Worm (Caenorhabditis elegans) whole organism, L4 larva: ENCODE results near the gene nhr-105.

ENCODE experiments used
- ZK546.5 ChIP-seq, 2 experiments: sonication (generic microtip); optimal IDR thresholded peaks; 2 replicates each; lab custom pipeline; 2017; ENCODE audit warnings: missing biosample characterization in 2 of 2, missing genetic modification characterization in 2 of 2
- aly-2 ChIP-seq: sonication (generic microtip); optimal IDR thresholded peaks from 2 replicates; lab custom pipeline; 2018; ENCODE audit warnings: missing biosample characterization, missing genetic modification characterization
- ama-1 ChIP-seq: fragments of 150-350 bp; optimal IDR thresholded peaks from 2 replicates; lab custom pipeline; 2014; ENCODE audit warnings: inconsistent platforms, mixed read lengths
- ceh-82 ChIP-seq: sonication (generic microtip); optimal IDR thresholded peaks from 2 replicates; lab custom pipeline; 2017; ENCODE audit warnings: missing biosample characterization, missing genetic modification characterization
- daf-19 ChIP-seq: fragments of 200-800 bp; sonication (Bioruptor generic); conservative IDR thresholded peaks from 2 replicates; pipeline ENCODE4 v1.3.6; 2022; ENCODE audit warnings: missing genetic modification characterization, missing compliant biosample characterization
- egl-27 ChIP-seq: sonication (generic microtip); optimal IDR thresholded peaks from 3 replicates; lab custom pipeline; 2017; ENCODE audit warnings: missing biosample characterization, missing genetic modification reagents, missing genetic modification characterization
- gei-8 ChIP-seq: fragments of 200-800 bp; sonication (Bioruptor generic); optimal IDR thresholded peaks from 2 replicates; lab custom pipeline; 2018; ENCODE audit warnings: mild to moderate bottlenecking, missing genetic modification characterization, missing compliant biosample characterization
- lin-13 ChIP-seq: fragments of 150-350 bp; optimal IDR thresholded peaks from 2 replicates; lab custom pipeline; 2014; ENCODE audit warnings: missing biosample characterization, missing genetic modification reagents, missing genetic modification characterization
- lin-39 ChIP-seq: fragments of 150-350 bp; optimal IDR thresholded peaks from 2 replicates; lab custom pipeline; 2014; ENCODE audit warnings: missing biosample characterization, missing genetic modification reagents, missing genetic modification characterization
- nhr-76 ChIP-seq: fragments of 150-350 bp; optimal IDR thresholded peaks from 2 replicates; lab custom pipeline; 2014; ENCODE audit warnings: missing biosample characterization, missing genetic modification characterization
- skn-1 ChIP-seq: fragments of 150-350 bp; optimal IDR thresholded peaks from 2 replicates; lab custom pipeline; 2014; ENCODE audit warnings: missing biosample characterization, missing genetic modification characterization
- zag-1 ChIP-seq: fragments of 150-350 bp; optimal IDR thresholded peaks from 2 replicates; lab custom pipeline; 2014; ENCODE audit warnings: missing biosample characterization, missing genetic modification characterization

DNA sequence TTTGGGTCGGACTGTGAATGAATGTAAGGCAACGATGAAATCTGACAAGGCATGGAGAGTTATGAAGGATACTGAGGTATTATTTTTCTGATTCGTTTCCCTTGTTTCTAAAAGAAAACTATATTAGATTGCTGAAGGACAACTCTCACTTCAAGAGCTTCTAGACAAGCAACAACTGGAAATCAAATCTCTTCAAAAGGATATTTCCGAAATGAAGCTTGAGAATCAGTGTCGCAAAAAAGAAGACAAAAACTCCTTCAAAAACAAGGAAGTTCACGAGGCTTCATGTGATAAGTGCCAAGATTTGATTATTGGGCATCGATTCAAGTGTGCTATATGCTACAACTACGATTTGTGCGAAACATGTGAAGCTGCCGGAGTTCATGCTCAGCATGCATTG lies 31.3 kb upstream of the nhr-105 start:
- no peak for TF ChIP-seq ZK546.5 (tag; optimal IDR thresholded peaks at IDR 0.05; lab: Kevin White, UChicago)
- TF ChIP-seq egl-27: no peak
- TF ChIP-seq aly-2: no peak
- TF ChIP-seq lin-39 (tag; lab: Kevin White, UChicago): no peak
- TF ChIP-seq skn-1 (tag; lab: Kevin White, UChicago): no peak
- no peak for TF ChIP-seq gei-8 (GFP tag; lab: Kevin White, UChicago)
- TF ChIP-seq lin-13 (GFP tag; lab: Kevin White, UChicago): no peak
- no peak for TF ChIP-seq zag-1 (tag; lab: Kevin White, UChicago)
- TF ChIP-seq daf-19: no peak
- no peak for TF ChIP-seq ama-1
- no peak for TF ChIP-seq ceh-82 (tag; lab: Kevin White, UChicago)
- TF ChIP-seq nhr-76 (tag; lab: Kevin White, UChicago): no peak
